Worm (Caenorhabditis elegans): ENCODE results near the gene K09E9.7.

Gene K09E9.7

ce11 chrX:15626119-15626850 is 14.4 kb upstream of the K09E9.7 start (continued):
- no peak for TF ChIP-seq ceh-62 (tag; optimal IDR thresholded peaks at IDR 0.05)
- TF ChIP-seq nhr-42 (GFP tag; IDR thresholded peaks at IDR 0.05), result no peak
- TF ChIP-seq mes-2 (tag; optimal IDR thresholded peaks at IDR 0.05; ENCODE audit: poor library complexity, severe bottlenecking), result no peak
- TF ChIP-seq F10B5.3 (tag; optimal IDR thresholded peaks at IDR 0.05), result no peak
- TF ChIP-seq pqm-1 (tag; optimal IDR thresholded peaks at IDR 0.05), result no peak
- no peak for TF ChIP-seq T26A8.4 (GFP tag; IDR thresholded peaks at IDR 0.05)
- TF ChIP-seq ceh-32 (tag; optimal IDR thresholded peaks at IDR 0.05; ENCODE audit: poor library complexity), result no peak
- TF ChIP-seq ceh-28 (tag; optimal IDR thresholded peaks at IDR 0.05), result no peak
- TF ChIP-seq ceh-82 (tag; optimal IDR thresholded peaks at IDR 0.05), result no peak

ce11 chrX:15627814-15628213 is 12.9 kb upstream of the K09E9.7 start:
- no peak for TF ChIP-seq R02D3.7 (tag; optimal IDR thresholded peaks at IDR 0.05)
- TF ChIP-seq fkh-10 (GFP tag; optimal IDR thresholded peaks at IDR 0.05), result no peak
- TF ChIP-seq nhr-102 (tag; optimal IDR thresholded peaks at IDR 0.05), result no peak
- TF ChIP-seq hlh-30 (tag; optimal IDR thresholded peaks at IDR 0.05; ENCODE audit: insufficient read depth), result peak; percentile 54
- peak; percentile 30 for TF ChIP-seq hlh-11 (tag; optimal IDR thresholded peaks at IDR 0.05)
- peak; percentile 24 for TF ChIP-seq nhr-28 (tag; optimal IDR thresholded peaks at IDR 0.05)
- TF ChIP-seq egl-43 (GFP tag; IDR thresholded peaks at IDR 0.05), result no peak
- no peak for TF ChIP-seq mxl-2 (GFP tag; conservative IDR thresholded peaks at IDR 0.05)

ce11 chrX:15628945-15629344 is 11.8 kb upstream of the K09E9.7 start:
- TF ChIP-seq ama-1 (optimal IDR thresholded peaks at IDR 0.05), result no peak
- TF ChIP-seq nhr-237 (tag; optimal IDR thresholded peaks at IDR 0.05), result no peak
- no peak for TF ChIP-seq nhr-111 (GFP tag; optimal IDR thresholded peaks at IDR 0.05)
- TF ChIP-seq aha-1 (tag), result peak; percentile 95
- no peak for TF ChIP-seq Y48G9A.11 (GFP tag; IDR thresholded peaks at IDR 0.05)
- no peak for TF ChIP-seq T20F7.1 (GFP tag; optimal IDR thresholded peaks at IDR 0.05)
- TF ChIP-seq lin-1 (GFP tag; IDR thresholded peaks at IDR 0.05), result no peak

ce11 chrX:15629615-15630014 is 11.1 kb upstream of the K09E9.7 start:
- TF ChIP-seq mes-2 (tag; optimal IDR thresholded peaks at IDR 0.05; ENCODE audit: poor library complexity, severe bottlenecking), result peak; percentile 8
- peak; percentile 57 for TF ChIP-seq dmd-6 (GFP tag; IDR thresholded peaks at IDR 0.05)
- TF ChIP-seq lin-29 (GFP tag; IDR thresholded peaks at IDR 0.05), result no peak
- peak; percentile 32 for TF ChIP-seq hlh-11 (tag; optimal IDR thresholded peaks at IDR 0.05)
- peak; percentile 23 for TF ChIP-seq dve-1 (tag; optimal IDR thresholded peaks at IDR 0.05; ENCODE audit: insufficient read depth)
- no peak for TF ChIP-seq nhr-48 (tag; optimal IDR thresholded peaks at IDR 0.05)
- no peak for TF ChIP-seq tag-97 (GFP tag; IDR thresholded peaks at IDR 0.05)
- TF ChIP-seq ctbp-1 (GFP tag; IDR thresholded peaks at IDR 0.05), result 0 out of 2 replicates have a peak, but pooled peaks have one; percentile 12
- TF ChIP-seq ZK337.2 (GFP tag; IDR thresholded peaks at IDR 0.05), result no peak
- TF ChIP-seq spr-1 (tag; optimal IDR thresholded peaks at IDR 0.05), result no peak
- no peak for TF ChIP-seq aly-2 (tag; optimal IDR thresholded peaks at IDR 0.05)
- TF ChIP-seq nhr-11 (tag; optimal IDR thresholded peaks at IDR 0.05), result no peak
- TF ChIP-seq fos-1 (tag; optimal IDR thresholded peaks at IDR 0.05), result no peak
- no peak for TF ChIP-seq daf-16 (GFP tag; optimal IDR thresholded peaks at IDR 0.05)
- peak; percentile 39 for TF ChIP-seq daf-16 (tag; optimal IDR thresholded peaks at IDR 0.05)
- TF ChIP-seq nhr-28 (tag; optimal IDR thresholded peaks at IDR 0.05), result peak; percentile 58
- TF ChIP-seq zfp-3 (GFP tag; conservative IDR thresholded peaks at IDR 0.05), result no peak
- TF ChIP-seq ceh-20 (GFP tag; IDR thresholded peaks at IDR 0.05), result no peak

All from whole organism, L4 larva.